Fruit fly (Drosophila melanogaster): ENCODE data around the gene fd3F.
"Not testable (repeated sequence)": the region's sequence is repeated elsewhere in the genome, so short reads cannot be mapped to it uniquely, and the experiment has no call there.

The fd3F gene

DNA sequence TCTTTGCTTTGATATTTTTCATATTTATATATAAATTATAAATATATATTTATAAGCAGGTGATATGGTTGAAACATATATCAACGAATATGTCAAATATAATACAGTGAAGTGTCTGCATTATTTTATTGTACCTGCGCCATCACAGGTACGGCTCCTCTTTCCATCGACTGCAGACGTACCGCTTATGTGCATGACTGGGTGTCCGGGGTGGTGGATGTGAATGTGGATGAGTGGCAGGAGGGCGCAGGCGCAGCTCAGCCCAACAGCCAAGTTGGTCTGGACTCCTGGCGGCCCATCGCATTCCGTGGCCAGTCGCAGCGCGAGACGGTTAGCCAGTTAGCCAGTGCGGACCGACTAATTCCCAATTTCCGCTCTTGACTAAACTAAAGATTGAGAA, at the start of gene fd3F:
fd3F (plus strand) TSS at position 301 of the 400 bp plus-strand sequence.
- not testable (repeated sequence) for TF ChIP-seq Eip78C (GFP tag); CG11762 (GFP tag; optimal IDR thresholded peaks at IDR 0.05; ENCODE audit: insufficient read depth); CG10669 (GFP tag; optimal IDR thresholded peaks at IDR 0.05)

DNA sequence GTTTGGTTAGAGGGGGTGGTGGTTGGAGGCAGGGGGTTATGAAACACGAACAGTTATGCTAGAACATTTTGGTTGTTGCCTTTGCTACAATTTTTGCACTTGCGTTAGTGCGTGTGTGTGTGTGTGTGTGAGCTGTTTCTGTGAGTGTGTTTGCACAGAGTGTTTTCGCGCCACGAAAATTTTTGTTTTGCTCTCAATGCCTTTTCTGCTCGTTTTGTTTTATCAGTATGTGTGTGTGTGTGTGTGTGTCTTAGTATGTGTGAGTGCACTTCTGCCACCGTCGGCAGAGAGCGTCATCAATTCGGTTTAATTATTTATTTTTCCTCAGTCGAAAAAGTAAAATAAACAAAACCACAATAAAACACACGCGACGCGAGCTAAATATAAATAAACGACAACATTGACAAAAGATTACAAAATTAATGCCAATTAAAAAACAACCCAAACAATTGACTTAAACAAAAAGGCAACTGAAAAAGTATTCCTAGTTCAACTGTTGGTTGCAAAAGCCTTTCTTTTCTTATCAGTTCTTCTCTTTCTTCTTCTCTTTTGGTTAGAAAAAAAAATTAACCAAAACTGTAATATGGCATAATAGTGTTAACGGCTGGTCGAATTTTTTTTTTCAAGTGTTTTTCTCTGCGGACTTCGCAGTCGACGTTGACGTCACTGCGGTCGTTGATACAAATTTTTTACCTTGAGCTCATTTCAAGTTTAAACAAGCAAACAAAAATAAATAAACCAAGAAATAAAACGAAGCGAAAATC, 40.6 kb upstream of the fd3F start:
- TF ChIP-seq Lpt (GFP tag; optimal IDR thresholded peaks at IDR 0.05): no peak
- TF ChIP-seq dac (GFP tag; optimal IDR thresholded peaks at IDR 0.05): no peak
- peak; percentile 74 for TF ChIP-seq cyc (GFP tag; optimal IDR thresholded peaks at IDR 0.05)
- peak; percentile 75 for TF ChIP-seq eg (GFP tag; IDR thresholded peaks at IDR 0.05)
- peak; percentile 65 for TF ChIP-seq CG8319 (GFP tag; optimal IDR thresholded peaks at IDR 0.05)
- peak; percentile 82 for TF ChIP-seq Hr39 (GFP tag; optimal IDR thresholded peaks at IDR 0.05)
- TF ChIP-seq CG11902 (GFP tag; optimal IDR thresholded peaks at IDR 0.05): peak; percentile 62
- peak; percentile 22 for TF ChIP-seq CG32006 (GFP tag; optimal IDR thresholded peaks at IDR 0.05)
- peak; percentile 89 for TF ChIP-seq topi (GFP tag; optimal IDR thresholded peaks at IDR 0.05)
- TF ChIP-seq CG3919 (GFP tag; optimal IDR thresholded peaks at IDR 0.05): peak; percentile 56
- TF ChIP-seq Hr38 (GFP tag; optimal IDR thresholded peaks at IDR 0.05): no peak
- TF ChIP-seq Hr4 (GFP tag; optimal IDR thresholded peaks at IDR 0.05): no peak
- peak; percentile 27 for TF ChIP-seq CG3032 (tag; optimal IDR thresholded peaks at IDR 0.05)
- peak; percentile 64 to 65 for TF ChIP-seq ss (GFP tag; optimal IDR thresholded peaks at IDR 0.05)
- peak; percentile 57 for TF ChIP-seq CG6808 (GFP tag; optimal IDR thresholded peaks at IDR 0.05)
- peak; percentile 76 for TF ChIP-seq CG8632 (GFP tag; optimal IDR thresholded peaks at IDR 0.05)
- peak; percentile 85 for TF ChIP-seq CG34406 (GFP tag; optimal IDR thresholded peaks at IDR 0.05)
- peak; percentile 14 for TF ChIP-seq Ets96B (tag; optimal IDR thresholded peaks at IDR 0.05)
- TF ChIP-seq Sox102F (GFP tag; optimal IDR thresholded peaks at IDR 0.05): peak; percentile 80
- peak; percentile 30 for TF ChIP-seq CG7368 (GFP tag; optimal IDR thresholded peaks at IDR 0.05)
- peak; percentile 60 for TF ChIP-seq net (GFP tag; optimal IDR thresholded peaks at IDR 0.05)
- peak; percentile 93 for TF ChIP-seq Eip78C (GFP tag)
- peak; percentile 71 for TF ChIP-seq Blimp-1 (GFP tag; optimal IDR thresholded peaks at IDR 0.05)
- no peak for TF ChIP-seq CG11762 (GFP tag; optimal IDR thresholded peaks at IDR 0.05; ENCODE audit: insufficient read depth)
- TF ChIP-seq spab (GFP tag; optimal IDR thresholded peaks at IDR 0.05): peak; percentile 27
- TF ChIP-seq fd85E (GFP tag; optimal IDR thresholded peaks at IDR 0.05): peak; percentile 29
- peak; percentile 88 for TF ChIP-seq esn (GFP tag; optimal IDR thresholded peaks at IDR 0.05)
- peak; percentile 58 for TF ChIP-seq Sox15 (GFP tag; optimal IDR thresholded peaks at IDR 0.05)
- peak; percentile 63; the same call in 1 of the 3 replicates for TF ChIP-seq CG8119 (GFP tag; IDR thresholded peaks at IDR 0.05)
- TF ChIP-seq Eip93F (GFP tag; optimal IDR thresholded peaks at IDR 0.05): peak; percentile 50
- TF ChIP-seq Ets21C (GFP tag; optimal IDR thresholded peaks at IDR 0.05): peak; percentile 76
- TF ChIP-seq CG6854 (GFP tag; optimal IDR thresholded peaks at IDR 0.05): peak; percentile 61
- TF ChIP-seq salr (GFP tag; optimal IDR thresholded peaks at IDR 0.05): no peak
- no peak for TF ChIP-seq dsx (GFP tag; optimal IDR thresholded peaks at IDR 0.05; ENCODE audit: poor library complexity, severe bottlenecking)
- peak; percentile 95 for TF ChIP-seq vri (GFP tag; optimal IDR thresholded peaks at IDR 0.05)
- TF ChIP-seq CG6276 (GFP tag; optimal IDR thresholded peaks at IDR 0.05): peak; percentile 51
- TF ChIP-seq Gug (GFP tag; IDR thresholded peaks at IDR 0.05): peak; percentile 40; the same call in 1 of the 2 replicates
- peak; percentile 49 for TF ChIP-seq fkh (GFP tag; optimal IDR thresholded peaks at IDR 0.05)
- TF ChIP-seq pdm3 (GFP tag; optimal IDR thresholded peaks at IDR 0.05): peak; percentile 66
- peak; percentile 96 for TF ChIP-seq svp (GFP tag)
- peak; percentile 59 for TF ChIP-seq CG6163 (GFP tag; IDR thresholded peaks at IDR 0.05)
- peak; percentile 77 for TF ChIP-seq Eip75B (GFP tag; optimal IDR thresholded peaks at IDR 0.05)
- TF ChIP-seq Sox14 (GFP tag; optimal IDR thresholded peaks at IDR 0.05): peak; percentile 77
- peak; percentile 49 for TF ChIP-seq CG10631 (GFP tag; optimal IDR thresholded peaks at IDR 0.05)
- TF ChIP-seq lz (GFP tag; optimal IDR thresholded peaks at IDR 0.05): peak; percentile 83
- no peak for TF ChIP-seq fd59A (GFP tag; optimal IDR thresholded peaks at IDR 0.05)
- TF ChIP-seq CG1621 (tag; optimal IDR thresholded peaks at IDR 0.05): no peak

Measured in whole organism, prepupa.